Fruit fly (Drosophila melanogaster) whole organism, wandering third instar larva: Measurements from ENCODE around the gene CG14803.

ENCODE experiments used
- Abd-B ChIP-seq: fragments of >200 bp; optimal IDR thresholded peaks from 2 replicates; lab custom pipeline; 2017; ENCODE audit warnings: missing biosample characterization, missing genetic modification characterization
- CG32264 ChIP-seq: fragments of 200-800 bp; sonication (Bioruptor generic); optimal IDR thresholded peaks from 2 replicates; lab custom pipeline; 2016; ENCODE audit warnings: missing biosample characterization, missing genetic modification characterization
- CG9705 ChIP-seq: fragments of 200-800 bp; sonication (Bioruptor generic); optimal IDR thresholded peaks from 2 replicates; lab custom pipeline; 2018; ENCODE audit warnings: missing biosample characterization, mild to moderate bottlenecking, missing genetic modification characterization
- CrebA ChIP-seq: fragments of 200-800 bp; sonication (Bioruptor generic); optimal IDR thresholded peaks from 2 replicates; lab custom pipeline; 2016; ENCODE audit warnings: missing biosample characterization, mild to moderate bottlenecking, missing genetic modification characterization, borderline replicate concordance
- Dfd ChIP-seq: fragments of >200 bp; optimal IDR thresholded peaks from 2 replicates; lab custom pipeline; 2017; ENCODE audit warnings: missing biosample characterization, missing genetic modification characterization
- Dif ChIP-seq: fragments of 200-275, 200-300 bp; sonication (Bioruptor generic); optimal IDR thresholded peaks from 2 replicates; lab custom pipeline; 2018; ENCODE audit warnings: missing biosample characterization, missing genetic modification characterization; ENCODE audit not compliant: partially characterized antibody
- GATAd ChIP-seq: sonication (Bioruptor generic); optimal IDR thresholded peaks from 2 replicates; lab custom pipeline; 2016; ENCODE audit warnings: missing biosample characterization, missing genetic modification characterization
- HLH106 ChIP-seq: fragments of 200-800 bp; optimal IDR thresholded peaks from 3 replicates; lab custom pipeline; 2019; ENCODE audit warnings: missing biosample characterization, mild to moderate bottlenecking, missing genetic modification characterization, moderate library complexity
- Hnf4 ChIP-seq: fragments of 200-800 bp; sonication (Bioruptor generic); optimal IDR thresholded peaks from 2 replicates; lab custom pipeline; 2016; ENCODE audit warnings: missing biosample characterization, mild to moderate bottlenecking, missing genetic modification characterization
- Hr78 ChIP-seq: fragments of >200 bp; optimal IDR thresholded peaks from 2 replicates; lab custom pipeline; 2017; ENCODE audit warnings: missing biosample characterization, missing genetic modification characterization
- Hr83 ChIP-seq: fragments of 200-300 bp; sonication (Bioruptor generic); optimal IDR thresholded peaks from 2 replicates; lab custom pipeline; 2016; ENCODE audit warnings: missing biosample characterization, mild to moderate bottlenecking, missing genetic modification characterization, moderate library complexity; ENCODE audit not compliant: poor library complexity, severe bottlenecking
- Jra ChIP-seq: sonication (Bioruptor generic); optimal IDR thresholded peaks from 2 replicates; lab custom pipeline; 2016; ENCODE audit warnings: missing biosample characterization, missing genetic modification characterization
- Mio ChIP-seq: sonication (Bioruptor generic); optimal IDR thresholded peaks from 2 replicates; lab custom pipeline; 2016; ENCODE audit warnings: missing biosample characterization, missing genetic modification characterization
- Myc ChIP-seq: fragments of >200 bp; optimal IDR thresholded peaks from 2 replicates; lab custom pipeline; 2017
- N ChIP-seq: fragments of >200 bp; optimal IDR thresholded peaks from 2 replicates; lab custom pipeline; 2018; ENCODE audit warnings: missing biosample characterization, missing external identifiers, missing genetic modification characterization
- OdsH ChIP-seq: fragments of 200-800 bp; sonication (Bioruptor generic); optimal IDR thresholded peaks from 2 replicates; lab custom pipeline; 2016; ENCODE audit warnings: missing biosample characterization, mild to moderate bottlenecking, missing genetic modification characterization
- Rel ChIP-seq, 2 experiments: fragments of 200-800 bp; sonication (Bioruptor generic) in 1 of 2; optimal IDR thresholded peaks; 2 replicates in 1 of 2; 3 replicates in 1 of 2; lab custom pipeline; 2016 to 2019; ENCODE audit warnings: mild to moderate bottlenecking in 2 of 2, missing biosample characterization in 2 of 2, missing genetic modification characterization in 2 of 2, moderate library complexity in 1 of 2
- Sp1 ChIP-seq: fragments of 200-800 bp; sonication (Bioruptor generic); optimal IDR thresholded peaks from 3 replicates; lab custom pipeline; 2019; ENCODE audit warnings: missing biosample characterization, mild to moderate bottlenecking, missing genetic modification characterization, moderate library complexity
- Vsx2 ChIP-seq: fragments of 200-300, 225-300 bp; sonication (Bioruptor generic); optimal IDR thresholded peaks from 2 replicates; lab custom pipeline; 2018; ENCODE audit warnings: missing biosample characterization, missing genetic modification characterization; ENCODE audit not compliant: partially characterized antibody
- br ChIP-seq: fragments of 200-800 bp; sonication (Bioruptor generic); optimal IDR thresholded peaks from 2 replicates; lab custom pipeline; 2016; ENCODE audit warnings: missing biosample characterization, missing genetic modification characterization
- brk ChIP-seq: fragments of 200-800 bp; sonication (Bioruptor generic); optimal IDR thresholded peaks from 2 replicates; lab custom pipeline; 2016; ENCODE audit warnings: missing biosample characterization, mild to moderate bottlenecking, missing genetic modification characterization
- dl ChIP-seq, 2 experiments: fragments of 175-275, 200-275 bp in 1 of 2; fragments of 200-275 bp in 1 of 2; sonication (Bioruptor generic); optimal IDR thresholded peaks; lab custom pipeline; 2018; ENCODE audit warnings: mild to moderate bottlenecking in 2 of 2, missing biosample characterization in 2 of 2, missing genetic modification characterization in 2 of 2, moderate library complexity in 2 of 2; ENCODE audit not compliant: partially characterized antibody in 2 of 2, insufficient read depth in 1 of 2
- dmrt93B ChIP-seq: fragments of 200-800 bp; sonication (Bioruptor generic); optimal IDR thresholded peaks from 2 replicates; lab custom pipeline; 2018; ENCODE audit warnings: missing biosample characterization, mild to moderate bottlenecking, missing genetic modification characterization
- dsf ChIP-seq: sonication (Bioruptor generic); optimal IDR thresholded peaks from 2 replicates; lab custom pipeline; 2016; ENCODE audit warnings: missing biosample characterization, missing genetic modification characterization, borderline replicate concordance
- ey ChIP-seq: fragments of 200-800 bp; sonication (Bioruptor generic); optimal IDR thresholded peaks from 2 replicates; lab custom pipeline; 2016; ENCODE audit warnings: missing biosample characterization, missing genetic modification characterization
- foxo ChIP-seq, 2 experiments: fragments of 200-800 bp; sonication (Bioruptor generic); optimal IDR thresholded peaks; 2 replicates in 1 of 2; 3 replicates in 1 of 2; lab custom pipeline; 2016 to 2017; ENCODE audit warnings: missing biosample characterization in 2 of 2, missing genetic modification characterization in 2 of 2
- fru ChIP-seq: fragments of 200-800 bp; sonication (Bioruptor generic); optimal IDR thresholded peaks from 3 replicates; lab custom pipeline; 2016; ENCODE audit warnings: missing biosample characterization, mild to moderate bottlenecking, missing genetic modification characterization
- h ChIP-seq: fragments of 200-800 bp; sonication (Bioruptor generic); optimal IDR thresholded peaks from 3 replicates; lab custom pipeline; 2016; ENCODE audit warnings: missing biosample characterization, mild to moderate bottlenecking, missing genetic modification characterization
- jim ChIP-seq: fragments of 175-275, 200-325 bp; sonication (Bioruptor generic); optimal IDR thresholded peaks from 2 replicates; lab custom pipeline; 2016; ENCODE audit warnings: missing biosample characterization, mild to moderate bottlenecking, missing genetic modification characterization
- lola ChIP-seq: fragments of >200 bp; optimal IDR thresholded peaks from 2 replicates; lab custom pipeline; 2017; ENCODE audit warnings: missing biosample characterization, missing genetic modification characterization
- pan ChIP-seq: fragments of >200 bp; optimal IDR thresholded peaks from 2 replicates; lab custom pipeline; 2017
- rgr ChIP-seq: fragments of 200-800 bp; sonication (Bioruptor generic); optimal IDR thresholded peaks from 3 replicates; lab custom pipeline; 2016; ENCODE audit warnings: missing biosample characterization, mild to moderate bottlenecking, missing genetic modification characterization
- sage ChIP-seq: fragments of 200-800 bp; sonication (Bioruptor generic); optimal IDR thresholded peaks from 2 replicates; lab custom pipeline; 2016; ENCODE audit warnings: missing biosample characterization, mild to moderate bottlenecking, missing genetic modification characterization
- tai ChIP-seq: sonication (Bioruptor generic); optimal IDR thresholded peaks from 2 replicates; lab custom pipeline; 2016; ENCODE audit warnings: missing biosample characterization, missing genetic modification characterization
- usp ChIP-seq: fragments of >200 bp; optimal IDR thresholded peaks from 2 replicates; lab custom pipeline; 2017; ENCODE audit warnings: missing biosample characterization, missing genetic modification characterization
- woc ChIP-seq: sonication (Bioruptor generic); optimal IDR thresholded peaks from 2 replicates; lab custom pipeline; 2016; ENCODE audit warnings: missing biosample characterization, mild to moderate bottlenecking, missing genetic modification characterization

Gene CG14803

dm6 chrX:1842875-1843274, 25.8 kb upstream of the CG14803 start:
- TF ChIP-seq Jra (GFP tag; lab: Kevin White, UChicago), result no peak
- no peak for TF ChIP-seq Rel (GFP tag; optimal IDR thresholded peaks at IDR 0.05; lab: Kevin White, UChicago)
- TF ChIP-seq Rel (tag; optimal IDR thresholded peaks at IDR 0.05; lab: Kevin White, UChicago), result peak; percentile 41

dm6 chrX:1845413-1845951, 23.2 kb upstream of the CG14803 start:
- TF ChIP-seq sage (GFP tag; lab: Kevin White, UChicago) (no peak), GATAd (GFP tag; lab: Kevin White, UChicago) (no peak), dmrt93B (GFP tag; lab: Kevin White, UChicago) (no peak), HLH106 (tag; lab: Kevin White, UChicago) (no peak), Rel (GFP tag; optimal IDR thresholded peaks at IDR 0.05; lab: Kevin White, UChicago) (no peak), Rel (tag; optimal IDR thresholded peaks at IDR 0.05; lab: Kevin White, UChicago) (no peak), jim (GFP tag; lab: Kevin White, UChicago) (no peak), CG9705 (GFP tag; lab: Kevin White, UChicago) (no peak), woc (no peak), Hr78 (GFP tag; lab: Kevin White, UChicago) (no peak), Sp1 (GFP tag; lab: Kevin White, UChicago) (no peak), ey (GFP tag; lab: Kevin White, UChicago) (no peak), Dif (no peak), rgr (GFP tag; lab: Kevin White, UChicago) (no peak), usp (GFP tag; lab: Kevin White, UChicago) (no peak), CrebA (GFP tag; lab: Kevin White, UChicago) (no peak)

dm6 chrX:1846386-1846785, 22.3 kb upstream of the CG14803 start:
- no peak for TF ChIP-seq N
- TF ChIP-seq Rel (GFP tag; optimal IDR thresholded peaks at IDR 0.05; lab: Kevin White, UChicago), result no peak
- TF ChIP-seq Rel (tag; optimal IDR thresholded peaks at IDR 0.05; lab: Kevin White, UChicago), result peak; percentile 83

- TF ChIP-seq woc (no peak), Rel (GFP tag; optimal IDR thresholded peaks at IDR 0.05; lab: Kevin White, UChicago) (no peak), Rel (tag; optimal IDR thresholded peaks at IDR 0.05; lab: Kevin White, UChicago) (peak; percentile 8)
- TF ChIP-seq, all 38 proteins: peak for 1
These were observed 20.9 kb upstream of the CG14803 start for dm6 chrX:1847735-1848134.

- TF ChIP-seq brk (GFP tag; lab: Kevin White, UChicago) (no peak), br (GFP tag; lab: Kevin White, UChicago) (no peak), rgr (GFP tag; lab: Kevin White, UChicago) (no peak), dmrt93B (GFP tag; lab: Kevin White, UChicago) (no peak), foxo (GFP tag; optimal IDR thresholded peaks at IDR 0.05; lab: Kevin White, UChicago) (no peak), pan (lab: Kevin White, UChicago) (no peak), Hr83 (GFP tag; lab: Kevin White, UChicago) (no peak), Mio (GFP tag; lab: Kevin White, UChicago) (no peak), CrebA (GFP tag; lab: Kevin White, UChicago) (no peak), HLH106 (tag; lab: Kevin White, UChicago) (no peak), Hnf4 (GFP tag; lab: Kevin White, UChicago) (no peak), Dfd (GFP tag; lab: Kevin White, UChicago) (no peak), tai (no peak)
These were observed 20.0 kb upstream of the CG14803 start for dm6 chrX:1848624-1849198.

- no peak for TF ChIP-seq Myc (lab: Kevin White, UChicago)
- no peak for TF ChIP-seq GATAd (GFP tag; lab: Kevin White, UChicago)
- peak; percentile 71 for TF ChIP-seq ey (GFP tag; lab: Kevin White, UChicago)
- no peak for TF ChIP-seq N
- peak; percentile 77 for TF ChIP-seq rgr (GFP tag; lab: Kevin White, UChicago)
- TF ChIP-seq woc, result peak; percentile 34
- no peak for TF ChIP-seq dl (GFP tag; optimal IDR thresholded peaks at IDR 0.05; lab: Kevin White, UChicago; ENCODE audit: insufficient read depth in 1 of 2, partially characterized antibody in 2 of 2)
- TF ChIP-seq OdsH, result peak; percentile 76
- TF ChIP-seq Dfd (GFP tag; lab: Kevin White, UChicago), result no peak
- no peak for TF ChIP-seq lola (GFP tag; lab: Kevin White, UChicago)
- TF ChIP-seq fru, result peak; percentile 72
- peak; percentile 80 for TF ChIP-seq h (GFP tag; lab: Kevin White, UChicago)
- no peak for TF ChIP-seq Vsx2
- no peak for TF ChIP-seq Hr78 (GFP tag; lab: Kevin White, UChicago)
- no peak for TF ChIP-seq CG9705 (GFP tag; lab: Kevin White, UChicago)
- no peak for TF ChIP-seq Abd-B (GFP tag; lab: Kevin White, UChicago)
- no peak for TF ChIP-seq Rel (GFP tag; optimal IDR thresholded peaks at IDR 0.05; lab: Kevin White, UChicago)
- peak; percentile 11 for TF ChIP-seq Rel (tag; optimal IDR thresholded peaks at IDR 0.05; lab: Kevin White, UChicago)
- TF ChIP-seq dsf (GFP tag; lab: Kevin White, UChicago), result no peak
- TF ChIP-seq CG32264, result no peak
- TF ChIP-seq Sp1 (GFP tag; lab: Kevin White, UChicago), result peak; percentile 69
- peak; percentile 72 for TF ChIP-seq br (GFP tag; lab: Kevin White, UChicago)
These were observed 18.8 kb upstream of the CG14803 start for dm6 chrX:1849914-1850313.
